Fruit fly (Drosophila melanogaster) whole organism, embryonic: Measurements from ENCODE around the gene alphaTub84B.

Experiments used
- Adf1 ChIP-seq: fragments of 200-800 bp; sonication (Bioruptor generic); IDR thresholded peaks from 2 replicates; pipeline ENCODE4 v1.3.6; 2022; ENCODE audit warnings: missing biosample characterization, missing genetic modification characterization
- Atf6 ChIP-seq: fragments of 200-800 bp; sonication (Bioruptor generic); IDR thresholded peaks from 2 replicates; pipeline ENCODE4 v1.3.6; 2022; ENCODE audit warnings: missing biosample characterization, missing genetic modification characterization
- Awh ChIP-seq: fragments of 200-800 bp; sonication (Bioruptor generic); IDR thresholded peaks from 2 replicates; pipeline ENCODE4, ENCODE4 v1.3.6; 2022; ENCODE audit warnings: missing biosample characterization, missing genetic modification characterization
- Blimp-1 ChIP-seq: fragments of 200-800 bp; sonication (Bioruptor generic); optimal IDR thresholded peaks from 3 replicates; lab custom pipeline; 2018; ENCODE audit warnings: missing biosample characterization, missing genetic modification characterization, mild to moderate bottlenecking, moderate library complexity, missing genetic modification reagents
- CG1024 ChIP-seq: fragments of 200-800 bp; sonication (Bioruptor generic); IDR thresholded peaks from 2 replicates; pipeline ENCODE4 v1.3.6; 2022; ENCODE audit warnings: missing biosample characterization, missing genetic modification characterization
- CG10654 ChIP-seq: fragments of 200-800 bp; sonication (Bioruptor generic); optimal IDR thresholded peaks from 2 replicates; lab custom pipeline; 2016; ENCODE audit warnings: missing biosample characterization, missing genetic modification characterization
- CG11247 ChIP-seq: fragments of 200-800 bp; sonication (Bioruptor generic); IDR thresholded peaks from 2 replicates; pipeline ENCODE4 v1.3.6; 2022; ENCODE audit warnings: missing biosample characterization, missing genetic modification characterization
- CG11398 ChIP-seq: fragments of 200-800 bp; sonication (Bioruptor generic); optimal IDR thresholded peaks from 2 replicates; lab custom pipeline; 2016; ENCODE audit warnings: missing biosample characterization, missing genetic modification characterization
- CG11695 ChIP-seq: fragments of 200-800 bp; sonication (Bioruptor generic); IDR thresholded peaks from 3 replicates; pipeline ENCODE4 v1.3.6; 2022; ENCODE audit warnings: missing biosample characterization, missing genetic modification characterization
- CG12744 ChIP-seq: fragments of 200-800 bp; sonication (Bioruptor generic); optimal IDR thresholded peaks from 2 replicates; lab custom pipeline; 2016; ENCODE audit warnings: missing biosample characterization, missing genetic modification characterization
- CG12942 ChIP-seq: fragments of 200-800 bp; sonication (Bioruptor generic); optimal IDR thresholded peaks from 3 replicates; lab custom pipeline; 2016; ENCODE audit warnings: missing biosample characterization, missing genetic modification characterization
- CG13287 ChIP-seq: fragments of 200-800 bp; sonication (Bioruptor generic); IDR thresholded peaks from 2 replicates; pipeline ENCODE4 v1.3.6; 2022; ENCODE audit warnings: missing biosample characterization, missing genetic modification characterization; ENCODE audit not compliant: partially characterized antibody
- CG1602 ChIP-seq: fragments of 200-800 bp; sonication (Bioruptor generic); optimal IDR thresholded peaks from 3 replicates; lab custom pipeline; 2016; ENCODE audit warnings: missing biosample characterization, missing genetic modification characterization
- CG1603 ChIP-seq: fragments of 200-800 bp; sonication (Bioruptor generic); optimal IDR thresholded peaks from 2 replicates; lab custom pipeline; 2019; ENCODE audit warnings: missing biosample characterization, mild to moderate bottlenecking, missing genetic modification characterization, moderate library complexity
- CG2202 ChIP-seq: fragments of 200-800 bp; sonication (Bioruptor generic); optimal IDR thresholded peaks from 2 replicates; lab custom pipeline; 2018; ENCODE audit warnings: missing biosample characterization, mild to moderate bottlenecking, missing genetic modification characterization
- CG2678 ChIP-seq: fragments of 200-800 bp; sonication (Bioruptor generic); optimal IDR thresholded peaks from 3 replicates; lab custom pipeline; 2019; ENCODE audit warnings: missing biosample characterization, mild to moderate bottlenecking, missing genetic modification characterization, moderate library complexity
- CG33213 ChIP-seq: fragments of 200-800 bp; sonication (Bioruptor generic); optimal IDR thresholded peaks from 3 replicates; lab custom pipeline; 2016; ENCODE audit warnings: missing biosample characterization, missing genetic modification characterization
- CG42726 ChIP-seq: fragments of 200-800 bp; sonication (Bioruptor generic); IDR thresholded peaks from 2 replicates; pipeline ENCODE4 v1.3.6; 2022; ENCODE audit warnings: missing biosample characterization, missing genetic modification characterization; ENCODE audit not compliant: partially characterized antibody
- CG4282 ChIP-seq: fragments of 200-800 bp; sonication (Bioruptor generic); optimal IDR thresholded peaks from 2 replicates; lab custom pipeline; 2016; ENCODE audit warnings: missing biosample characterization, missing genetic modification characterization
- CG5245 ChIP-seq: fragments of 200-800 bp; sonication (Bioruptor generic); optimal IDR thresholded peaks from 3 replicates; lab custom pipeline; 2016; ENCODE audit warnings: missing biosample characterization, missing genetic modification characterization
- CG6272 ChIP-seq: fragments of 200-800 bp; sonication (Bioruptor generic); IDR thresholded peaks from 2 replicates; pipeline ENCODE4 v1.3.6; 2022; ENCODE audit warnings: missing biosample characterization, missing genetic modification characterization
- CG6791 ChIP-seq: fragments of 200-800 bp; sonication (Bioruptor generic); IDR thresholded peaks from 3 replicates; pipeline ENCODE4 v1.3.6; 2022; ENCODE audit warnings: missing biosample characterization, missing genetic modification characterization; ENCODE audit not compliant: partially characterized antibody
- CG9797 ChIP-seq: fragments of 200-800 bp; sonication (Bioruptor generic); optimal IDR thresholded peaks from 3 replicates; lab custom pipeline; 2018; ENCODE audit warnings: missing biosample characterization, mild to moderate bottlenecking, missing genetic modification characterization
- HLHmδ ChIP-seq: fragments of 200-800 bp; sonication (Bioruptor generic); optimal IDR thresholded peaks from 2 replicates; lab custom pipeline; 2018; ENCODE audit warnings: missing biosample characterization, mild to moderate bottlenecking, missing genetic modification characterization, moderate library complexity
- Hmr ChIP-seq: fragments of 200-800 bp; sonication (Bioruptor generic); optimal IDR thresholded peaks from 3 replicates; lab custom pipeline; 2017; ENCODE audit warnings: mild to moderate bottlenecking, missing biosample characterization, missing genetic modification reagents, missing genetic modification characterization
- Hmx ChIP-seq: fragments of 200-800 bp; sonication (Bioruptor generic); optimal IDR thresholded peaks from 2 replicates; lab custom pipeline; 2016; ENCODE audit warnings: missing biosample characterization, missing genetic modification characterization
- Hr78 ChIP-seq, 2 experiments: fragments of 200-800 bp in 1 of 2; fragments of >200 bp in 1 of 2; sonication (Bioruptor generic) in 1 of 2; optimal IDR thresholded peaks; 2 replicates each; lab custom pipeline; 2017 to 2019; ENCODE audit warnings: missing biosample characterization in 2 of 2, missing genetic modification characterization in 2 of 2, mild to moderate bottlenecking in 1 of 2, moderate library complexity in 1 of 2
- Hsf ChIP-seq: fragments of 200-800 bp; sonication (Bioruptor generic); optimal IDR thresholded peaks from 3 replicates; lab custom pipeline; 2016; ENCODE audit warnings: missing biosample characterization, missing genetic modification characterization
- Lhr ChIP-seq: fragments of 200-800 bp; sonication (Bioruptor generic); optimal IDR thresholded peaks from 3 replicates; lab custom pipeline; 2017; ENCODE audit warnings: mild to moderate bottlenecking, missing biosample characterization, missing genetic modification reagents, missing genetic modification characterization
- MBD-R2 ChIP-seq: fragments of 200-800 bp; sonication (Bioruptor generic); IDR thresholded peaks from 2 replicates; pipeline ENCODE4 v1.3.6; 2022; ENCODE audit warnings: missing biosample characterization, missing genetic modification characterization
- Poxn ChIP-seq: fragments of 200-800 bp; sonication (Bioruptor generic); IDR thresholded peaks from 2 replicates; pipeline ENCODE4 v1.3.6; 2022; ENCODE audit warnings: missing biosample characterization, missing genetic modification characterization
- Tbp ChIP-seq: fragments of >200 bp; optimal IDR thresholded peaks from 2 replicates; lab custom pipeline; 2018; ENCODE audit warnings: missing biosample characterization, missing genetic modification characterization
- Vsx1 ChIP-seq: fragments of 200-800 bp; sonication (Bioruptor generic); optimal IDR thresholded peaks from 2 replicates; lab custom pipeline; 2017; ENCODE audit warnings: missing biosample characterization, mild to moderate bottlenecking, missing genetic modification characterization, missing genetic modification reagents
- aop ChIP-seq: fragments of 200-800 bp; sonication (Bioruptor generic); IDR thresholded peaks from 2 replicates; pipeline ENCODE4 v1.3.6; 2022; ENCODE audit warnings: missing biosample characterization, missing genetic modification characterization
- caup ChIP-seq: fragments of 200-800 bp; sonication (Bioruptor generic); optimal IDR thresholded peaks from 3 replicates; lab custom pipeline; 2017; ENCODE audit warnings: missing biosample characterization, mild to moderate bottlenecking, missing genetic modification characterization, moderate library complexity; ENCODE audit not compliant: severe bottlenecking
- cg ChIP-seq: fragments of 200-800 bp; sonication (Bioruptor generic); optimal IDR thresholded peaks from 3 replicates; lab custom pipeline; 2019; ENCODE audit warnings: missing biosample characterization, mild to moderate bottlenecking, missing genetic modification characterization, moderate library complexity
- chif ChIP-seq, 2 experiments: fragments of 200-800 bp; sonication (Bioruptor generic); optimal IDR thresholded peaks; 3 replicates each; lab custom pipeline; 2016; ENCODE audit warnings: missing biosample characterization in 2 of 2, missing genetic modification characterization in 2 of 2
- chm ChIP-seq: fragments of 200-800 bp; sonication (Bioruptor generic); IDR thresholded peaks from 2 replicates; pipeline ENCODE4 v1.3.6; 2022; ENCODE audit warnings: missing biosample characterization, missing genetic modification characterization
- dati ChIP-seq: fragments of 200-800 bp; sonication (Bioruptor generic); IDR thresholded peaks from 2 replicates; pipeline ENCODE4 v1.3.6; 2022; ENCODE audit warnings: missing biosample characterization, missing genetic modification characterization
- esg ChIP-seq: fragments of 200-800 bp; sonication (Bioruptor generic); conservative IDR thresholded peaks from 2 replicates; pipeline ENCODE4 v1.3.6; 2022; ENCODE audit warnings: missing biosample characterization, missing genetic modification characterization
- eve ChIP-seq, 2 experiments: fragments of >200 bp; optimal IDR thresholded peaks; 2 replicates each; lab custom pipeline; 2017; ENCODE audit warnings: missing biosample characterization in 2 of 2, missing genetic modification characterization in 2 of 2
- hb ChIP-seq: fragments of 200-800 bp; sonication (Bioruptor generic); IDR thresholded peaks from 3 replicates; pipeline ENCODE4 v1.3.6; 2022; ENCODE audit warnings: missing biosample characterization, missing genetic modification characterization; ENCODE audit not compliant: partially characterized antibody
- otp ChIP-seq: fragments of 200-800 bp; sonication (Bioruptor generic); IDR thresholded peaks from 3 replicates; pipeline ENCODE4, ENCODE4 v1.3.6; 2022; ENCODE audit warnings: missing biosample characterization, missing genetic modification characterization
- pan ChIP-seq, 4 experiments: fragments of >200 bp in 3 of 4; fragments of 200-800 bp in 1 of 4; sonication (Bioruptor generic) in 1 of 4; optimal IDR thresholded peaks in 3 of 4; IDR thresholded peaks in 1 of 4; 2 replicates each; pipeline versions ENCODE4 v1.3.6 to Lab custom; 2017 to 2022; ENCODE audit warnings: missing biosample characterization in 2 of 4, missing genetic modification characterization in 2 of 4, mixed read lengths in 1 of 4
- pb ChIP-seq: fragments of 200-800 bp; sonication (Bioruptor generic); optimal IDR thresholded peaks from 3 replicates; lab custom pipeline; 2016; ENCODE audit warnings: missing biosample characterization, missing genetic modification characterization
- pho ChIP-seq: fragments of 200-800 bp; sonication (Bioruptor generic); optimal IDR thresholded peaks from 2 replicates; lab custom pipeline; 2016; ENCODE audit warnings: missing biosample characterization, missing genetic modification characterization
- ranshi ChIP-seq: fragments of 200-800 bp; sonication (Bioruptor generic); IDR thresholded peaks from 2 replicates; pipeline ENCODE4 v1.3.6; 2022; ENCODE audit warnings: missing biosample characterization, missing genetic modification characterization
- rib ChIP-seq: fragments of 200-800 bp; sonication (Bioruptor generic); IDR thresholded peaks from 2 replicates; pipeline ENCODE4 v1.3.6; 2022; ENCODE audit warnings: missing biosample characterization, missing genetic modification characterization
- trh ChIP-seq: fragments of 200-800 bp; sonication (Bioruptor generic); optimal IDR thresholded peaks from 2 replicates; lab custom pipeline; 2016; ENCODE audit warnings: missing biosample characterization, missing genetic modification characterization
- twi ChIP-seq: fragments of 200-800 bp; optimal IDR thresholded peaks from 2 replicates; lab custom pipeline; 2019; ENCODE audit warnings: missing biosample characterization, mild to moderate bottlenecking, missing genetic modification characterization, moderate library complexity

The alphaTub84B gene

DNA sequence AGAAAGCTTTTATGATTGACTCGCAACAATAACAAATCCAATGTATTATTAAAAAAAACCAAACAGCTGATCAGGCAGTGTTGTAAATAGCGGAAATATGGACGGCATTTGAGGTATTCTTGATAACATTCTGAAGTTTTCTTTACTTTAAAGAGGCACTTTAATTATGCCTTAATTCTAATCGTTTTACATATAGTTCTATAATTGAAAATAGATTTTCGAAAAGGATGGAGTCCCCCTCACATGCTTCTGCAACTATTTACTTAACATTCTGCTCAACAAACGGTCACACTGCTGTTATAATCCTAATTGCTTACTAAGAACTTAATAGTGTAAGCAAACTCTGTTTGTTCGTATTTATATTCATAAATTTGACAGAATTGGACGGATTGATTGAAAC is 41.6 kb downstream of the alphaTub84B start, which contains the start of gene CG10068 (continued):
- TF ChIP-seq CG11247 (GFP tag; lab: Robert Waterston, UW) (peak; percentile 85), pan (optimal IDR thresholded peaks at IDR 0.05; lab: Kevin White, UChicago) (no peak), pan (GFP tag; optimal IDR thresholded peaks at IDR 0.05 in 1 of 2, IDR thresholded peaks at IDR 0.05 in 1 of 2) (peak in 1 of 2 experiments; percentile 97), CG1024 (peak; percentile 90), CG2202 (peak; percentile 87), CG2678 (tag; lab: Kevin White, UChicago) (peak; percentile 90), Vsx1 (GFP tag; lab: Kevin White, UChicago) (peak; percentile 72), cg (GFP tag; lab: Kevin White, UChicago) (no peak), HLHmδ (no peak), CG33213 (peak; percentile 94), chm (GFP tag; lab: Robert Waterston, UW) (peak; percentile 93), chif (GFP tag; optimal IDR thresholded peaks at IDR 0.05; lab: Kevin White, UChicago) (peak; percentile 83 to 87), ranshi (GFP tag; lab: Robert Waterston, UW) (peak; percentile 91), Tbp (GFP tag; lab: Kevin White, UChicago) (no peak), rib (GFP tag; lab: Robert Waterston, UW) (peak; percentile 64; the same call in 1 of the 2 replicates), pho (GFP tag; lab: Kevin White, UChicago) (peak; percentile 84), CG12942 (peak; percentile 81), Awh (peak; percentile 94), Hr78 (GFP tag; optimal IDR thresholded peaks at IDR 0.05; lab: Kevin White, UChicago) (peak in 1 of 2 experiments; percentile 32), CG1602 (GFP tag; lab: Kevin White, UChicago) (peak; percentile 89), CG12744 (peak; percentile 91), hb (no peak), Atf6 (peak; percentile 89), Hmr (GFP tag; lab: Kevin White, UChicago) (peak; percentile 87), CG11398 (GFP tag; lab: Kevin White, UChicago) (peak; percentile 85), Poxn (GFP tag; lab: Robert Waterston, UW) (no peak), CG11695 (GFP tag; lab: Robert Waterston, UW) (peak; percentile 93), aop (GFP tag; lab: Robert Waterston, UW) (0 out of 2 replicates have a peak, but pooled peaks have one; percentile 79), CG4282 (GFP tag; lab: Kevin White, UChicago) (peak; percentile 54), CG13287 (GFP tag; lab: Robert Waterston, UW) (peak; percentile 61), CG9797 (GFP tag; lab: Kevin White, UChicago) (peak; percentile 69), CG6272 (GFP tag; lab: Robert Waterston, UW) (no peak; the same call in 1 of the 2 replicates), Hsf (GFP tag; lab: Kevin White, UChicago) (peak; percentile 90), twi (peak; percentile 66), caup (GFP tag; lab: Kevin White, UChicago) (peak; percentile 88), Lhr (GFP tag; lab: Kevin White, UChicago) (peak; percentile 92), trh (peak; percentile 68), Blimp-1 (GFP tag; lab: Kevin White, UChicago) (peak; percentile 84), CG1603 (tag; lab: Kevin White, UChicago) (peak; percentile 89), dati (GFP tag; lab: Robert Waterston, UW) (peak; percentile 88), esg (GFP tag; lab: Robert Waterston, UW) (peak; percentile 80), eve (GFP tag; optimal IDR thresholded peaks at IDR 0.05; lab: Kevin White, UChicago) (no peak), CG42726 (no peak), CG10654 (GFP tag; lab: Kevin White, UChicago) (peak; percentile 83), otp (GFP tag; lab: Robert Waterston, UW) (peak; percentile 92), CG6791 (GFP tag; lab: Robert Waterston, UW) (no peak), Hmx (GFP tag; lab: Kevin White, UChicago) (peak; percentile 43), MBD-R2 (GFP tag; lab: Robert Waterston, UW) (peak; percentile 93), CG5245 (peak; percentile 85), pb (GFP tag; lab: Kevin White, UChicago) (peak; percentile 61), Adf1 (peak; percentile 53; the same call in 1 of the 2 replicates)
